Worm (Caenorhabditis elegans) whole organism, L2 larva: ENCODE data around the gene T22B7.7.
A peak's percentile ranks its signal among the peaks of the same experiment; 100 is the strongest.

Experiments
- C34F6.9 ChIP-seq: fragments of 150-350 bp; optimal IDR thresholded peaks from 2 replicates; lab custom pipeline; 2014; ENCODE audit warnings: missing biosample characterization, missing genetic modification characterization
- F13H6.1 ChIP-seq: sonication (generic microtip); optimal IDR thresholded peaks from 2 replicates; lab custom pipeline; 2016; ENCODE audit warnings: missing genetic modification characterization, missing compliant biosample characterization
- R02D3.7 ChIP-seq: fragments of 150-350 bp; optimal IDR thresholded peaks from 2 replicates; lab custom pipeline; 2014; ENCODE audit warnings: missing biosample characterization, missing genetic modification characterization
- Y55F3AM.14 ChIP-seq: fragments of 200-800 bp; sonication (Bioruptor generic); optimal IDR thresholded peaks from 2 replicates; lab custom pipeline; 2018; ENCODE audit warnings: mild to moderate bottlenecking, missing genetic modification characterization, missing compliant biosample characterization
- ZK546.5 ChIP-seq: sonication (generic microtip); optimal IDR thresholded peaks from 2 replicates; lab custom pipeline; 2017; ENCODE audit warnings: missing biosample characterization, missing genetic modification characterization
- alr-1 ChIP-seq: fragments of 150-350 bp; optimal IDR thresholded peaks from 2 replicates; lab custom pipeline; 2014; ENCODE audit warnings: missing biosample characterization, missing genetic modification characterization
- aly-2 ChIP-seq: fragments of 150-350 bp; optimal IDR thresholded peaks from 2 replicates; lab custom pipeline; 2014; ENCODE audit warnings: missing biosample characterization, missing genetic modification characterization
- blmp-1 ChIP-seq: sonication (generic microtip); optimal IDR thresholded peaks from 2 replicates; lab custom pipeline; 2017; ENCODE audit warnings: missing genetic modification characterization, mild to moderate bottlenecking, missing compliant biosample characterization, antibody characterized with exemption, moderate library complexity; ENCODE audit not compliant: insufficient read depth
- ceh-16 ChIP-seq: fragments of 150-350 bp; optimal IDR thresholded peaks from 2 replicates; lab custom pipeline; 2014; ENCODE audit warnings: missing biosample characterization, missing genetic modification characterization
- ceh-82 ChIP-seq: fragments of 150-350 bp; optimal IDR thresholded peaks from 2 replicates; lab custom pipeline; 2014; ENCODE audit warnings: missing biosample characterization, missing genetic modification characterization
- crh-2 ChIP-seq: sonication (generic microtip); optimal IDR thresholded peaks from 2 replicates; lab custom pipeline; 2017; ENCODE audit warnings: missing biosample characterization, missing genetic modification characterization
- dmd-4 ChIP-seq: sonication (generic microtip); optimal IDR thresholded peaks from 2 replicates; lab custom pipeline; 2017; ENCODE audit warnings: missing biosample characterization, missing genetic modification characterization
- egl-27 ChIP-seq: sonication (generic microtip); optimal IDR thresholded peaks from 3 replicates; lab custom pipeline; 2017; ENCODE audit warnings: missing biosample characterization, missing genetic modification reagents, missing genetic modification characterization
- elt-1 ChIP-seq: fragments of 150-350 bp; optimal IDR thresholded peaks from 2 replicates; lab custom pipeline; 2014; ENCODE audit warnings: missing biosample characterization, missing genetic modification characterization
- fos-1 ChIP-seq: fragments of 150-350 bp; optimal IDR thresholded peaks from 2 replicates; lab custom pipeline; 2014; ENCODE audit warnings: missing biosample characterization, missing genetic modification characterization
- gmeb-1 ChIP-seq: fragments of 150-350 bp; optimal IDR thresholded peaks from 2 replicates; lab custom pipeline; 2014; ENCODE audit warnings: missing biosample characterization, missing genetic modification characterization
- lin-11 ChIP-seq: fragments of 150-350 bp; sonication (generic microtip); optimal IDR thresholded peaks from 2 replicates; lab custom pipeline; 2014; ENCODE audit warnings: missing biosample characterization, missing genetic modification characterization, inconsistent platforms, mixed read lengths
- lin-13 ChIP-seq: fragments of 150-350 bp; optimal IDR thresholded peaks from 2 replicates; lab custom pipeline; 2014; ENCODE audit warnings: missing biosample characterization, missing genetic modification reagents, missing genetic modification characterization
- lin-39 ChIP-seq: fragments of 150-350 bp; optimal IDR thresholded peaks from 2 replicates; lab custom pipeline; 2014; ENCODE audit warnings: missing biosample characterization, missing genetic modification reagents, missing genetic modification characterization
- lsy-2 ChIP-seq, 2 experiments: fragments of 150-350 bp in 1 of 2; sonication (generic microtip) in 1 of 2; optimal IDR thresholded peaks; 2 replicates each; lab custom pipeline; 2014 to 2017; ENCODE audit warnings: missing biosample characterization in 2 of 2, missing genetic modification characterization in 2 of 2
- mab-5 ChIP-seq: fragments of 150-350 bp; optimal IDR thresholded peaks from 2 replicates; lab custom pipeline; 2014; ENCODE audit warnings: missing biosample characterization, missing genetic modification characterization
- mbf-1 ChIP-seq: sonication (generic microtip); optimal IDR thresholded peaks from 2 replicates; lab custom pipeline; 2017; ENCODE audit warnings: missing biosample characterization, missing genetic modification characterization
- mdl-1 ChIP-seq, 2 experiments: fragments of 150-350 bp in 1 of 2; sonication (generic microtip) in 1 of 2; optimal IDR thresholded peaks; 2 replicates each; lab custom pipeline; 2017; ENCODE audit warnings: missing biosample characterization in 2 of 2, missing genetic modification characterization in 2 of 2
- nhr-10 ChIP-seq: sonication (generic microtip); optimal IDR thresholded peaks from 2 replicates; lab custom pipeline; 2017; ENCODE audit warnings: missing biosample characterization, missing genetic modification characterization
- nhr-11 ChIP-seq: fragments of 150-350 bp; optimal IDR thresholded peaks from 2 replicates; lab custom pipeline; 2014; ENCODE audit warnings: missing biosample characterization, missing genetic modification characterization
- nhr-12 ChIP-seq: fragments of 150-350 bp; optimal IDR thresholded peaks from 2 replicates; lab custom pipeline; 2014; ENCODE audit warnings: missing biosample characterization, missing genetic modification characterization
- nhr-129 ChIP-seq: fragments of 150-350 bp; optimal IDR thresholded peaks from 2 replicates; lab custom pipeline; 2014; ENCODE audit warnings: missing biosample characterization, missing genetic modification characterization
- nhr-21 ChIP-seq: fragments of 150-350 bp; optimal IDR thresholded peaks from 2 replicates; lab custom pipeline; 2014; ENCODE audit warnings: missing biosample characterization, missing genetic modification characterization
- nhr-23 ChIP-seq: fragments of 150-350 bp; optimal IDR thresholded peaks from 2 replicates; lab custom pipeline; 2014; ENCODE audit warnings: missing biosample characterization, missing genetic modification reagents, missing genetic modification characterization
- nhr-237 ChIP-seq: fragments of 150-350 bp; optimal IDR thresholded peaks from 2 replicates; lab custom pipeline; 2014; ENCODE audit warnings: missing biosample characterization, missing genetic modification characterization
- nhr-25 ChIP-seq: fragments of 150-350 bp; sonication (generic microtip); optimal IDR thresholded peaks from 3 replicates; lab custom pipeline; 2014; ENCODE audit warnings: missing biosample characterization, missing genetic modification characterization
- nhr-6 ChIP-seq: fragments of 150-350 bp; optimal IDR thresholded peaks from 2 replicates; lab custom pipeline; 2014; ENCODE audit warnings: missing biosample characterization, missing genetic modification characterization
- nhr-77 ChIP-seq: fragments of 150-350 bp; optimal IDR thresholded peaks from 2 replicates; lab custom pipeline; 2014; ENCODE audit warnings: missing biosample characterization, missing genetic modification characterization
- peb-1 ChIP-seq: fragments of 150-350 bp; optimal IDR thresholded peaks from 2 replicates; lab custom pipeline; 2014; ENCODE audit warnings: missing biosample characterization, missing genetic modification characterization
- sem-4 ChIP-seq: fragments of 150-350 bp; optimal IDR thresholded peaks from 2 replicates; lab custom pipeline; 2014; ENCODE audit warnings: missing biosample characterization, missing genetic modification reagents, missing genetic modification characterization
- skn-1 ChIP-seq: sonication (generic microtip); optimal IDR thresholded peaks from 2 replicates; lab custom pipeline; 2017; ENCODE audit warnings: missing biosample characterization, missing genetic modification characterization
- sma-3 ChIP-seq: sonication (generic microtip); optimal IDR thresholded peaks from 2 replicates; lab custom pipeline; 2016; ENCODE audit warnings: missing genetic modification reagents, missing genetic modification characterization, missing compliant biosample characterization
- sma-9 ChIP-seq, 2 experiments: fragments of 150-350 bp in 1 of 2; sonication (generic microtip) in 1 of 2; optimal IDR thresholded peaks; 2 replicates each; lab custom pipeline; 2014 to 2016; ENCODE audit warnings: missing genetic modification characterization in 2 of 2, mild to moderate bottlenecking in 1 of 2, missing biosample characterization in 1 of 2, missing compliant biosample characterization in 1 of 2, missing genetic modification reagents in 1 of 2, moderate library complexity in 1 of 2
- unc-39 ChIP-seq: fragments of 150-350 bp; optimal IDR thresholded peaks from 2 replicates; lab custom pipeline; 2014; ENCODE audit warnings: missing biosample characterization, missing genetic modification characterization
- unc-55 ChIP-seq: fragments of 150-350 bp; sonication (generic microtip); optimal IDR thresholded peaks from 3 replicates; lab custom pipeline; 2014; ENCODE audit warnings: missing biosample characterization, missing genetic modification reagents, missing genetic modification characterization
- unc-62 ChIP-seq: fragments of 150-350 bp; optimal IDR thresholded peaks from 2 replicates; lab custom pipeline; 2014; ENCODE audit warnings: missing biosample characterization, missing genetic modification reagents, missing genetic modification characterization
- zag-1 ChIP-seq: fragments of 150-350 bp; optimal IDR thresholded peaks from 2 replicates; lab custom pipeline; 2014; ENCODE audit warnings: missing biosample characterization, missing genetic modification characterization

T22B7.7 gene

DNA sequence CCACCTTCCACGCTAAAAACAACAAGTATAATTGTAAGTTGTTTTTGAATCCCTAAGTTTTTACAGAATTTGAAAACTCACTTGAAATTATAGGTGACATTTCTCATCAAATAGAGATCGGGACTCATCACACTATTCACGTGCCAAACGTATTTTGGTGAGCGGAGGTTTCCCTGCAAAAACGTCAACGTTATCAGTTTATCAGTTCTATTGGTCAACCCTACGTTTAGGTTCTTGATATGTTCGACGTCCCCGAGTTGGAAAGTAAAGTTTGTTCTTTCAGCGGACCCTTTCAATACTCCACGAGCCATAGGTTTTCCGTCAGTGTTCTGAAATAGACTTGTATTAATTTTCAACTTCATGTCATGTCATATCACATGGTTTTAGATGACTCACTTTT lies 41.5 kb upstream of the T22B7.7 start:
- TF ChIP-seq nhr-25 (tag; lab: Kevin White, UChicago) (no peak), sma-9 (GFP tag; optimal IDR thresholded peaks at IDR 0.05; lab: Kevin White, UChicago) (peak; percentile 60), sma-9 (tag; optimal IDR thresholded peaks at IDR 0.05; lab: Kevin White, UChicago) (no peak), fos-1 (tag; lab: Kevin White, UChicago) (peak; percentile 60)
- TF ChIP-seq, all 48 proteins: peak for 2

DNA sequence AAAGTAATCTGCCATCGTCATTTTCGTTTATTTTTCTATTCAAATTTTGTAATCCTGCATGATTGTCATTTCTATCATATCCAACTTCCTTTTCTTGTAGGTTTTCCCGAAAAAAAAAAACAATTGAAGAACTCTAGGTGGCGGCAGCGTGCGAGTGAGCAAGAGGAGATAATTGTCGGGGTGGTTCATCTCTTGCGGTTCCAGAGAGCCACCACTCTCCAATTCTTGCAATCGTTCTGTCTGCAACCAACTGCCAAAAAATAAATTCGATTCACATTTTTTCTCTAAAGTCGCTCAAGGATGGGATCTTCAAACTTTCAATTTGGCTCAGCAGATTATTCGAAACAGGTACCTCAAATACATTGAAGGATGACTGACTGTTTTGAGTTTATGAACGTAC lies 38.2 kb upstream of the T22B7.7 start, which contains the start of gene W01C8.1:
TSS of gene W01C8.1 (plus strand) at position 301 of the 400 bp plus-strand sequence.
- no peak for TF ChIP-seq ZK546.5
- TF ChIP-seq sem-4 (tag; lab: Kevin White, UChicago), result no peak
- TF ChIP-seq crh-2, result no peak
- TF ChIP-seq nhr-23 (tag; lab: Kevin White, UChicago), result no peak
- no peak for TF ChIP-seq mab-5
- no peak for TF ChIP-seq lsy-2 (tag; optimal IDR thresholded peaks at IDR 0.05; lab: Kevin White, UChicago)
- no peak for TF ChIP-seq egl-27 (tag; lab: Kevin White, UChicago)
- no peak for TF ChIP-seq ceh-82 (tag; lab: Kevin White, UChicago)
- no peak for TF ChIP-seq nhr-12 (tag; lab: Kevin White, UChicago)
- TF ChIP-seq Y55F3AM.14, result no peak

DNA sequence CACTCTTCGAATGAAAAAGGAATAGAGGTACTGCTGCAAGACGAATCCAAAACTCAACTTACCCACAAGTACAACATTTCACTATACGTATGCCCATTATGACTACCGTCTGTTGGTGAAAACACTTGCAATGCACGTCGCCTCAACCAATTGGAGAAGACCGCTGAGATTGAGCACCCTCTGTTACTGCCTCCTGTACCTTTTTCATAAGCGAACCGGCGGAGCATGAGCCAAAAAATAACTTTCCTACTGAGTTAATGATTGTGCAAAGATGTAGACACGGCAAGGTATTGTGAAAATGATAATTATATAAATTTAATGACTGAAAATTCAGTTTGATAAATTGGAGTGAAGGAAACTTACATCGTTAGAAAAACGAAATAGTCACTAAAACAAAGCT lies 35.2 kb upstream of the T22B7.7 start:
- TF ChIP-seq nhr-237 (tag; lab: Kevin White, UChicago) (no peak), mab-5 (no peak), ZK546.5 (no peak), lsy-2 (tag; optimal IDR thresholded peaks at IDR 0.05; lab: Kevin White, UChicago) (no peak), nhr-129 (tag; lab: Kevin White, UChicago) (no peak), F13H6.1 (tag; lab: Kevin White, UChicago) (no peak), nhr-11 (tag; lab: Kevin White, UChicago) (no peak), fos-1 (tag; lab: Kevin White, UChicago) (no peak), sma-9 (GFP tag; optimal IDR thresholded peaks at IDR 0.05; lab: Kevin White, UChicago) (no peak), sma-9 (tag; optimal IDR thresholded peaks at IDR 0.05; lab: Kevin White, UChicago) (no peak)

DNA sequence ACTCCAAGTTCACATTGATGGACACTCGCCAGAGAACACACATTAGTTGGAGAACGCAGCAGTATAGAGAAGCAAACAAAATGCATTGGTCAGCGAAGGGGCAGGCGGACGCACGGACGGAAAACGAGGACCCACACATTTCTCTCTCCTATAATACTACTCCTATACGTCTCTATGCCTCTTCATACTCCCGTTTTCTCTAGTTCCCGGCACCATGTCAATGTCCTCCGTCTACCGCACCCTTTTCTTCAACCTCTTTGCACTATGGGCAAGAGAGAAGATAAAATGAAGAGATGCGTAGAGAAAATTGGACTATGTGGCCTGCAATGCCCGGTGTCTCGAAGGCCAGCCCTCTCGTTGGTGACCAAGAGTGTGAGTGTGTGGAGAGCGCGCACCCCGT lies 32.2 kb upstream of the T22B7.7 start, which contains the start of gene set-20:
TSS of gene set-20 (minus strand) at position 94 of the 400 bp plus-strand sequence.
- TF ChIP-seq skn-1, result no peak
- TF ChIP-seq mbf-1 (tag; lab: Kevin White, UChicago), result no peak
- no peak for TF ChIP-seq Y55F3AM.14
- peak; percentile 79 for TF ChIP-seq fos-1 (tag; lab: Kevin White, UChicago)
- TF ChIP-seq lin-13, result no peak
- peak in 1 of 2 experiments; percentile 7 for TF ChIP-seq lsy-2 (tag; optimal IDR thresholded peaks at IDR 0.05; lab: Kevin White, UChicago)
- peak; percentile 33 for TF ChIP-seq nhr-6 (tag; lab: Kevin White, UChicago)
- peak; percentile 57 for TF ChIP-seq peb-1 (tag; lab: Kevin White, UChicago)
- no peak for TF ChIP-seq gmeb-1 (tag; lab: Kevin White, UChicago)
- TF ChIP-seq sma-3 (GFP tag; lab: Kevin White, UChicago), result peak; percentile 57
- TF ChIP-seq F13H6.1 (tag; lab: Kevin White, UChicago), result peak; percentile 90
- no peak for TF ChIP-seq dmd-4 (tag; lab: Kevin White, UChicago)
- peak; percentile 47 for TF ChIP-seq crh-2
- TF ChIP-seq ZK546.5, result no peak
- no peak for TF ChIP-seq nhr-10 (tag; lab: Kevin White, UChicago)
- no peak for TF ChIP-seq sma-9 (GFP tag; optimal IDR thresholded peaks at IDR 0.05; lab: Kevin White, UChicago)
- TF ChIP-seq sma-9 (tag; optimal IDR thresholded peaks at IDR 0.05; lab: Kevin White, UChicago), result no peak
- no peak for TF ChIP-seq nhr-23 (tag; lab: Kevin White, UChicago)
- TF ChIP-seq alr-1, result no peak
- no peak for TF ChIP-seq unc-55
- no peak for TF ChIP-seq R02D3.7
- TF ChIP-seq nhr-77 (tag; lab: Kevin White, UChicago), result no peak
- TF ChIP-seq nhr-25 (tag; lab: Kevin White, UChicago), result no peak
- TF ChIP-seq aly-2 (tag; lab: Kevin White, UChicago), result no peak
- TF ChIP-seq mdl-1 (tag; optimal IDR thresholded peaks at IDR 0.05; lab: Kevin White, UChicago), result peak; percentile 46 to 52
- no peak for TF ChIP-seq elt-1 (tag; lab: Kevin White, UChicago)
- TF ChIP-seq mab-5, result peak; percentile 59
- no peak for TF ChIP-seq unc-62 (GFP tag; lab: Kevin White, UChicago)
- peak; percentile 16 for TF ChIP-seq sem-4 (tag; lab: Kevin White, UChicago)
- TF ChIP-seq C34F6.9 (tag; lab: Kevin White, UChicago), result peak; percentile 66
- TF ChIP-seq nhr-21, result peak; percentile 66
- no peak for TF ChIP-seq nhr-11 (tag; lab: Kevin White, UChicago)
- TF ChIP-seq blmp-1, result peak; percentile 31
- peak; percentile 34 for TF ChIP-seq lin-11 (tag; lab: Kevin White, UChicago)
- peak; percentile 64 for TF ChIP-seq zag-1
- no peak for TF ChIP-seq nhr-12 (tag; lab: Kevin White, UChicago)
- TF ChIP-seq nhr-129 (tag; lab: Kevin White, UChicago), result peak; percentile 81
- TF ChIP-seq ceh-16 (tag; lab: Kevin White, UChicago), result no peak
- TF ChIP-seq unc-39 (tag; lab: Kevin White, UChicago), result no peak
- peak; percentile 76 for TF ChIP-seq egl-27 (tag; lab: Kevin White, UChicago)
- TF ChIP-seq lin-39, result no peak
